Worm (Caenorhabditis elegans) whole organism, late embryonic: Measurements from ENCODE around the gene F14D7.1.

Experiments
- C38D4.7 ChIP-seq: fragments of 200-800 bp; sonication (Bioruptor generic); optimal IDR thresholded peaks from 2 replicates; lab custom pipeline; 2018; ENCODE audit warnings: mild to moderate bottlenecking, missing genetic modification characterization, moderate library complexity, missing compliant biosample characterization
- K02D7.2 ChIP-seq: sonication (generic microtip); optimal IDR thresholded peaks from 2 replicates; lab custom pipeline; 2017; ENCODE audit warnings: mild to moderate bottlenecking, missing genetic modification characterization, missing compliant biosample characterization
- T23F11.4 ChIP-seq: fragments of 200-800 bp; sonication (Bioruptor generic); optimal IDR thresholded peaks from 2 replicates; lab custom pipeline; 2018; ENCODE audit warnings: mild to moderate bottlenecking, missing genetic modification characterization, missing compliant biosample characterization
- ceh-24 ChIP-seq: sonication (generic microtip); optimal IDR thresholded peaks from 2 replicates; lab custom pipeline; 2016; ENCODE audit warnings: mild to moderate bottlenecking, missing genetic modification characterization, missing compliant biosample characterization
- ceh-30 ChIP-seq: fragments of 150-350 bp; optimal IDR thresholded peaks from 2 replicates; lab custom pipeline; 2014; ENCODE audit warnings: missing biosample characterization, missing genetic modification characterization
- ceh-34 ChIP-seq: sonication (generic microtip); optimal IDR thresholded peaks from 2 replicates; lab custom pipeline; 2016; ENCODE audit warnings: mild to moderate bottlenecking, missing genetic modification characterization, missing compliant biosample characterization
- ceh-45 ChIP-seq: fragments of 200-800 bp; sonication (Bioruptor generic); IDR thresholded peaks from 2 replicates; pipeline ENCODE4 v1.3.6; 2022; ENCODE audit warnings: missing genetic modification reagents, missing genetic modification characterization, missing compliant biosample characterization
- ceh-48 ChIP-seq: sonication (generic microtip); optimal IDR thresholded peaks from 2 replicates; lab custom pipeline; 2016; ENCODE audit warnings: missing genetic modification characterization, inconsistent platforms, missing compliant biosample characterization
- ceh-9 ChIP-seq: sonication (generic microtip); optimal IDR thresholded peaks from 2 replicates; lab custom pipeline; 2016; ENCODE audit warnings: mild to moderate bottlenecking, missing genetic modification characterization, inconsistent platforms, missing compliant biosample characterization
- dmd-4 ChIP-seq: sonication (generic microtip); optimal IDR thresholded peaks from 2 replicates; lab custom pipeline; 2016; ENCODE audit warnings: borderline replicate concordance, missing genetic modification characterization, missing compliant biosample characterization
- dve-1 ChIP-seq: sonication (generic microtip); optimal IDR thresholded peaks from 2 replicates; lab custom pipeline; 2017; ENCODE audit warnings: antibody characterized with exemption, mild to moderate bottlenecking, missing genetic modification characterization, missing compliant biosample characterization
- elt-2 ChIP-seq: sonication (generic microtip); optimal IDR thresholded peaks from 2 replicates; lab custom pipeline; 2016; ENCODE audit warnings: missing genetic modification reagents, missing genetic modification characterization, missing compliant biosample characterization
- elt-4 ChIP-seq: sonication (generic microtip); optimal IDR thresholded peaks from 2 replicates; lab custom pipeline; 2016; ENCODE audit warnings: missing genetic modification characterization, missing compliant biosample characterization
- fax-1 ChIP-seq: sonication (generic microtip); optimal IDR thresholded peaks from 2 replicates; lab custom pipeline; 2016; ENCODE audit warnings: missing genotype, missing genetic modification characterization, missing compliant biosample characterization
- gmeb-2 ChIP-seq: sonication (generic microtip); optimal IDR thresholded peaks from 2 replicates; lab custom pipeline; 2016; ENCODE audit warnings: missing genetic modification characterization, inconsistent platforms, missing compliant biosample characterization
- hlh-13 ChIP-seq: fragments of 200-800 bp; sonication (Bioruptor generic); optimal IDR thresholded peaks from 2 replicates; lab custom pipeline; 2018; ENCODE audit warnings: mild to moderate bottlenecking, missing genetic modification characterization, missing compliant biosample characterization
- hlh-30 ChIP-seq: sonication (generic microtip); optimal IDR thresholded peaks from 2 replicates; lab custom pipeline; 2017; ENCODE audit warnings: antibody characterized with exemption, missing genetic modification characterization, missing compliant biosample characterization; ENCODE audit not compliant: insufficient read depth
- lim-6 ChIP-seq: sonication (generic microtip); optimal IDR thresholded peaks from 2 replicates; lab custom pipeline; 2016; ENCODE audit warnings: missing genetic modification characterization, missing compliant biosample characterization
- npax-4 ChIP-seq: sonication (generic microtip); optimal IDR thresholded peaks from 2 replicates; lab custom pipeline; 2016; ENCODE audit warnings: missing genetic modification characterization, missing compliant biosample characterization
- odd-2 ChIP-seq: sonication (generic microtip); optimal IDR thresholded peaks from 2 replicates; lab custom pipeline; 2017; ENCODE audit warnings: antibody characterized with exemption, mild to moderate bottlenecking, missing genetic modification characterization, missing compliant biosample characterization
- pax-1 ChIP-seq: fragments of 150-350 bp; optimal IDR thresholded peaks from 2 replicates; lab custom pipeline; 2014; ENCODE audit warnings: missing biosample characterization, missing genetic modification characterization
- pha-4 ChIP-seq: fragments of 150-350 bp; optimal IDR thresholded peaks from 2 replicates; lab custom pipeline; 2018; ENCODE audit warnings: missing biosample characterization, missing genetic modification reagents, missing genetic modification characterization
- pqm-1 ChIP-seq: sonication (generic microtip); optimal IDR thresholded peaks from 2 replicates; lab custom pipeline; 2016; ENCODE audit warnings: missing genetic modification characterization, missing compliant biosample characterization
- pros-1 ChIP-seq: fragments of 150-350 bp; optimal IDR thresholded peaks from 2 replicates; lab custom pipeline; 2014; ENCODE audit warnings: missing biosample characterization, missing genetic modification reagents, missing genetic modification characterization
- ref-2 ChIP-seq: sonication (generic microtip); optimal IDR thresholded peaks from 2 replicates; lab custom pipeline; 2016; ENCODE audit warnings: missing genetic modification characterization, missing compliant biosample characterization
- rnt-1 ChIP-seq: sonication (generic microtip); optimal IDR thresholded peaks from 2 replicates; lab custom pipeline; 2016; ENCODE audit warnings: missing genetic modification characterization, missing compliant biosample characterization
- sox-2 ChIP-seq: fragments of 200-800 bp; sonication (Bioruptor generic); IDR thresholded peaks from 2 replicates; pipeline ENCODE4 v1.3.6; 2022; ENCODE audit warnings: missing genetic modification reagents, missing genetic modification characterization, missing compliant biosample characterization
- sox-4 ChIP-seq: sonication (generic microtip); optimal IDR thresholded peaks from 2 replicates; lab custom pipeline; 2017; ENCODE audit warnings: mild to moderate bottlenecking, missing genetic modification characterization, inconsistent platforms, missing compliant biosample characterization
- syd-9 ChIP-seq: sonication (generic microtip); optimal IDR thresholded peaks from 2 replicates; lab custom pipeline; 2016; ENCODE audit warnings: mild to moderate bottlenecking, missing genetic modification characterization, moderate library complexity, missing compliant biosample characterization
- tbx-7 ChIP-seq: sonication (generic microtip); optimal IDR thresholded peaks from 2 replicates; lab custom pipeline; 2016; ENCODE audit warnings: missing genotype, missing genetic modification characterization, missing compliant biosample characterization
- unc-42 ChIP-seq: sonication (generic microtip); optimal IDR thresholded peaks from 2 replicates; lab custom pipeline; 2016; ENCODE audit warnings: missing genotype, missing genetic modification characterization, missing compliant biosample characterization
- zip-5 ChIP-seq: sonication (generic microtip); optimal IDR thresholded peaks from 2 replicates; lab custom pipeline; 2016; ENCODE audit warnings: missing genetic modification characterization, missing compliant biosample characterization

Gene F14D7.1

DNA sequence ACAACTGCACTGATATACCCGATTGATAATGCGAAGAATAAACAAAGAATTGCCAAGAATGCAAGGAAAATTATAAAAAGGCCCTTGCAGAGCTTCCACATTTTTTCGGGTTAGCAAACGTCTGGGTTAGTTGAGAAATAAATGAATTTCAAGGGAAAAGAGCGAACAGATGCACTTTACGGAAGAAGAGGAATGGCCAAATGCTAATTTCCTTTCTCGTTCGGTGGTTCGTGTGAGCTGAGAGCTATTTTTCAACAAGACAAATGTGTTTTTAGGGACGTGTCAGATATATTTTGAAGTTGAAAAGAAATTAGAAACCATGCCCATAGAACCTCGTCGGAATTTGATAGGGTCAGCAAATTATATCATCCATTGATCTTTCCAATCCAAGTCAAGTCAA lies 28.4 kb downstream of the F14D7.1 start, which contains the start of gene F40G12.2:
Gene F40G12.2, minus strand, starts transcription at position 101 of the 400 bp plus-strand sequence.
- TF ChIP-seq ceh-34 (tag; lab: Kevin White, UChicago) (no peak), rnt-1 (tag; lab: Kevin White, UChicago) (no peak), pax-1 (tag; lab: Kevin White, UChicago) (no peak), sox-4 (tag; lab: Kevin White, UChicago) (no peak), sox-2 (GFP tag; lab: Robert Waterston, UW) (no peak), pha-4 (tag; lab: Kevin White, UChicago) (no peak), dve-1 (tag; lab: Kevin White, UChicago) (no peak)
- TF ChIP-seq, all 69 proteins: peak for 0

DNA sequence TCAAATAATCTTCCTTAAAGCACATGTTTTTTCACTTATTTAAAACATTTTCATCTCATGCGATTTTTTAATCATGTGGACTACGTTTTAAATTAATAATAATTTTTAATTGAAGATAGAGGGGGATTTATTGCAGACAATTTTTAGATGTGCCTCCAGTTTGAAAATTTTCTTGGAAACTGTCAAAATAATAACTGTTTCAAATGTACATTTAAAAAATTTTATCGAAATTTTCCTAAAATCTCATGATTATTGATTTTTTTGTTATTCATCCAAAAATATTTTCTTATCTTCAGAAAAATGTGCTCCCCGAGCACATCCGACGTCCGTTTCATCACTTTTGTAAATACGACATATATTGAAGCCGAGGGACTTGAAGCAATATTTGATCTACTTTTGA lies 32.5 kb downstream of the F14D7.1 start, which contains the start of gene sre-8:
Gene sre-8, plus strand, starts transcription at position 301 of the 400 bp plus-strand sequence.
- TF ChIP-seq elt-4 (tag; lab: Kevin White, UChicago) (no peak), unc-42 (tag; lab: Kevin White, UChicago) (no peak), tbx-7 (no peak), ceh-48 (no peak), gmeb-2 (tag; lab: Kevin White, UChicago) (no peak), hlh-30 (tag; lab: Kevin White, UChicago) (no peak), pax-1 (tag; lab: Kevin White, UChicago) (no peak), K02D7.2 (tag; lab: Kevin White, UChicago) (no peak), fax-1 (no peak)

DNA sequence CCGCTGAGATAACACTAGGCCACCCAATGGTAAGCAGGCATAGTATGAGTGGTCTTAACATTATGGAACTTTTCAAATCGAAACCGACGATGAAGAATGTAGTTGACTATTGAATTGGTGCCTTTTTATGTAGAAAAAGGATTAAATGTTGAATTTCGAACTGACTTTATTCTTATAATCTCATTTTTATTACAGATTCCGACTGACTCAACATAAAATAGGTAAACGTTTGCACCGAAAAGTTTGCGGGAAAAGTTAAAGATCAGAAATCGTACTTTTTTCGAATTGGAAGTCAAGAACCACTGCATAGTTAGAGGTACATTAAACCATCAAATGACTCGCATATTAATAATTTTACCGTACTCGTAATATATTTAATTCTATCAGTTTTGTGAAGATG lies 35.0 kb downstream of the F14D7.1 start, which contains the start of gene K02E11.7:
Gene K02E11.7, minus strand, starts transcription at position 101 of the 400 bp plus-strand sequence.
- TF ChIP-seq odd-2 (tag; lab: Kevin White, UChicago) = no peak

DNA sequence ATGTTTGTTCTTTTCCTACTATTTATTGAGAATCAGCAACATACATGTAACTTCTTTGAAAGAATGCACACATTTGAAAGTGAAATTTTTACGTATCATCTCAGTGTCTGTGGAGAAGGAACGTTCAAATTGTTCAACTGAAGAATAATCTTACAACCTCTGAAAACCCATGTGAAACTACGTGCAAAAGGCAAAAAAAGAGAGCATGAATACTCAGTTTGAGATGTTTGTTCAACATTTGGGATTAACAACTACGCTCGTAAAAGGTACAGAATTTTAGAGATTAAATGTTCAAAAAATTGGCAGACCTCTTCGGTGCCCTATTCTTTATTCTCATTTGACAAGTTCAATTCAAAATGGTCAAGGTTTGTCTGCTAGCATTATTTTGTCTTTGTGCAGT lies 37.2 kb downstream of the F14D7.1 start, which contains the start of gene K02E11.5:
Gene K02E11.5, plus strand, starts transcription at position 301 of the 400 bp plus-strand sequence.
- TF ChIP-seq ceh-45 (GFP tag; lab: Robert Waterston, UW) = no peak
- TF ChIP-seq ceh-30 (tag; lab: Kevin White, UChicago) = no peak
- no peak for TF ChIP-seq pqm-1
- no peak for TF ChIP-seq elt-2
- TF ChIP-seq, all 69 proteins: peak for 0

DNA sequence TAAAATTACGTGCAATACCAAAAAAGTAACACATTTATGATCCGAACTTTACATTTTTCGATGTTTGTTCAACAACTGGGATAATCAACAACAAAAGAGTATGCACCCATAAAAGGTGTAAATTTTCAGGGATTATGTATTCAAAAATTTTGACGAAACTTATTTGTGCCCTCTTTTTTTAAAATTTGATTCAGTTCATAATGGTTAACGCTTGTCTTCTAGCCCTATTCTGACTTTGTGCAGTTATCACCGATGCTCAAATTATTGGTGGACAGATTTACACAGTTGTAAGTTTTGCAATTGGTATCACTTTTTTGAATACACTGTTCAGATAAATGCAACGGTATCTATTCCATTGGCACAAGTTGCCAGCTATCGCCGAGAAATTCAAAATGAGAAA lies 40.6 kb downstream of the F14D7.1 start, which contains the start of gene K02E11.6:
Gene K02E11.6, plus strand, starts transcription at position 149 of the 400 bp plus-strand sequence.
- TF ChIP-seq npax-4 (tag; lab: Kevin White, UChicago) (no peak), ceh-9 (tag; lab: Kevin White, UChicago) (no peak), ceh-30 (tag; lab: Kevin White, UChicago) (no peak), ceh-48 (no peak), T23F11.4 (GFP tag; lab: Kevin White, UChicago) (no peak), hlh-13 (GFP tag; lab: Kevin White, UChicago) (no peak), ceh-24 (tag; lab: Kevin White, UChicago) (no peak), ref-2 (no peak), elt-2 (no peak), lim-6 (tag; lab: Kevin White, UChicago) (no peak), dmd-4 (tag; lab: Kevin White, UChicago) (no peak)

DNA sequence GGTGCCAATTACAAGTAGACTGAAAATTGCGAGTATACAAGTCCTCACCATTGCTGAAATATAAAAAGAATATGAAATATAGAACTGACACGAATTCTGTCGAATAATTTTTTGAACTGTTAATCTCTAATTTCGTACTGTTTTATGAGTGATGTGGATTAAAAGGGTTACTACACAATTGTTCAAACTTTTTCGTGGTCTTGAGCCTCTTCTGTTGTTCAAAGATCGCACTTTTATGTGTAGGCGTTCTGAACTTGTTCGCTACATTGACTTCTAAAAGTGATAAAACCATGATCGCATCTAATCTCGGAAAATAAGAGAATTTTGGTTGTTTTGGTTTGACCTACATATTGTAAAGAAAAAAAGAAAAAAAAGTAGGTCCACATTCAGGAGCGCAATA lies 41.2 kb downstream of the F14D7.1 start, which contains the start of gene K02E11.4:
Gene K02E11.4, minus strand, starts transcription at position 101 of the 400 bp plus-strand sequence.
- TF ChIP-seq dve-1 (tag; lab: Kevin White, UChicago) = no peak

DNA sequence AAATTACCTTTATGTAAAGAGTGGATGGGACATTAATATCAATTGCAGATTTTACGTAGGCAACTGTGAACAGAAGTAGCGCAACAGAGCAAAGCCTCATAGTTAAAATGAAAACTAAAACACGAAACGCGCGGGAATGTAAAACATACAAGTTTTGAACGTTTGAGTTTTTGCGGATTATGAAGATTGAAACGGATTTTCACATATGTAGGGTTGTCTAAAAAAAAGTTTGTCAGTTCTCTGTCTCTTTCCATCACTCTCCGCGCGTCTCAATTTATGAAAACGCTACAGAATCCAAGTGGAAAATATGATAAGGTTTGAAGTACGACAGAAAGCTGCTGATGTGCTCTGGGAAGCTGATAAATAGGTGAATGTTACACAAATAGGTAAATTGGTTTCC lies 42.5 kb downstream of the F14D7.1 start, which contains the start of gene K02E11.3:
Gene K02E11.3, minus strand, starts transcription at position 101 of the 400 bp plus-strand sequence.
- no peak for TF ChIP-seq zip-5 (tag; lab: Kevin White, UChicago)
- no peak for TF ChIP-seq ceh-24 (tag; lab: Kevin White, UChicago)
- no peak for TF ChIP-seq C38D4.7 (GFP tag; lab: Kevin White, UChicago)
- no peak for TF ChIP-seq pros-1 (tag; lab: Kevin White, UChicago)
- TF ChIP-seq syd-9 = no peak
